Worm (Caenorhabditis elegans) whole organism, L1 larva: ENCODE measurements around the gene Y51H7C.41.

Experiments
- C34B4.2 ChIP-seq: sonication (generic microtip); optimal IDR thresholded peaks from 2 replicates; lab custom pipeline; 2017; ENCODE audit warnings: mild to moderate bottlenecking, missing genetic modification characterization, missing compliant biosample characterization
- aha-1 ChIP-seq: fragments of 150-350 bp; optimal IDR thresholded peaks from 2 replicates; lab custom pipeline; 2014; ENCODE audit warnings: missing biosample characterization, missing genetic modification characterization
- alr-1 ChIP-seq: fragments of 200-800 bp; sonication (Bioruptor generic); optimal IDR thresholded peaks from 2 replicates; lab custom pipeline; 2018; ENCODE audit warnings: borderline replicate concordance, mild to moderate bottlenecking, missing genetic modification characterization, missing compliant biosample characterization
- ceh-8 ChIP-seq: fragments of 200-800 bp; sonication (Bioruptor generic); optimal IDR thresholded peaks from 2 replicates; lab custom pipeline; 2018; ENCODE audit warnings: mild to moderate bottlenecking, missing genetic modification characterization, moderate library complexity, missing compliant biosample characterization
- ceh-90 ChIP-seq: sonication (generic microtip); optimal IDR thresholded peaks from 2 replicates; lab custom pipeline; 2016; ENCODE audit warnings: missing genetic modification characterization, missing compliant biosample characterization
- efl-3 ChIP-seq: fragments of 200-800 bp; sonication (Bioruptor generic); optimal IDR thresholded peaks from 2 replicates; lab custom pipeline; 2018; ENCODE audit warnings: mild to moderate bottlenecking, missing genetic modification characterization, missing compliant biosample characterization
- elt-2 ChIP-seq: sonication (generic microtip); optimal IDR thresholded peaks from 2 replicates; lab custom pipeline; 2016; ENCODE audit warnings: missing genetic modification characterization, mild to moderate bottlenecking, inconsistent platforms, missing compliant biosample characterization, missing genetic modification reagents
- ets-5 ChIP-seq: fragments of 200-800 bp; sonication (Bioruptor generic); IDR thresholded peaks from 2 replicates; pipeline ENCODE4 v1.3.6; 2022; ENCODE audit warnings: missing genetic modification characterization, missing compliant biosample characterization
- fkh-4 ChIP-seq: sonication (generic microtip); optimal IDR thresholded peaks from 2 replicates; lab custom pipeline; 2016; ENCODE audit warnings: missing compliant biosample characterization, missing genetic modification characterization, borderline replicate concordance
- fos-1 ChIP-seq: fragments of 150-350 bp; optimal IDR thresholded peaks from 2 replicates; lab custom pipeline; 2014; ENCODE audit warnings: missing biosample characterization, missing genetic modification characterization
- grh-1 ChIP-seq: fragments of 200-800 bp; sonication (Bioruptor generic); IDR thresholded peaks from 2 replicates; pipeline ENCODE4 v1.3.6; 2022; ENCODE audit warnings: missing genetic modification reagents, missing genetic modification characterization, missing compliant biosample characterization
- hlh-4 ChIP-seq: sonication (generic microtip); optimal IDR thresholded peaks from 2 replicates; lab custom pipeline; 2016; ENCODE audit warnings: mild to moderate bottlenecking, missing genetic modification characterization, missing compliant biosample characterization
- jun-1 ChIP-seq: fragments of 150-350 bp; optimal IDR thresholded peaks from 2 replicates; lab custom pipeline; 2014; ENCODE audit warnings: missing biosample characterization, missing genetic modification reagents, missing genetic modification characterization
- lin-39 ChIP-seq: fragments of 150-350 bp; optimal IDR thresholded peaks from 2 replicates; lab custom pipeline; 2014; ENCODE audit warnings: missing biosample characterization, missing genetic modification reagents, missing genetic modification characterization
- lir-3 ChIP-seq: sonication (generic microtip); optimal IDR thresholded peaks from 2 replicates; lab custom pipeline; 2016; ENCODE audit warnings: mild to moderate bottlenecking, missing genetic modification characterization, moderate library complexity, missing compliant biosample characterization; ENCODE audit not compliant: poor library complexity
- lsy-2 ChIP-seq, 2 experiments: fragments of 150-350 bp; optimal IDR thresholded peaks; 2 replicates each; lab custom pipeline; 2014; ENCODE audit warnings: missing biosample characterization in 2 of 2, missing genetic modification characterization in 2 of 2
- nhr-19 ChIP-seq: fragments of 200-800 bp; sonication (Bioruptor generic); conservative IDR thresholded peaks from 2 replicates; pipeline ENCODE4 v1.3.6; 2022; ENCODE audit warnings: missing genetic modification characterization, missing compliant biosample characterization
- nhr-20 ChIP-seq: sonication (generic microtip); optimal IDR thresholded peaks from 2 replicates; lab custom pipeline; 2016; ENCODE audit warnings: mild to moderate bottlenecking, missing genetic modification characterization, missing compliant biosample characterization
- nhr-237 ChIP-seq: fragments of 150-350 bp; optimal IDR thresholded peaks from 2 replicates; lab custom pipeline; 2014; ENCODE audit warnings: missing biosample characterization, missing genetic modification characterization
- nhr-71 ChIP-seq: sonication (generic microtip); optimal IDR thresholded peaks from 2 replicates; lab custom pipeline; 2016; ENCODE audit warnings: mild to moderate bottlenecking, missing genetic modification characterization, moderate library complexity, missing compliant biosample characterization
- nhr-77 ChIP-seq: fragments of 150-350 bp; optimal IDR thresholded peaks from 2 replicates; lab custom pipeline; 2014; ENCODE audit warnings: missing biosample characterization, missing genetic modification characterization
- nhr-90 ChIP-seq: sonication (generic microtip); optimal IDR thresholded peaks from 2 replicates; lab custom pipeline; 2016; ENCODE audit warnings: mild to moderate bottlenecking, missing genetic modification characterization, missing compliant biosample characterization; ENCODE audit not compliant: poor library complexity
- pag-3 ChIP-seq: sonication (generic microtip); optimal IDR thresholded peaks from 2 replicates; lab custom pipeline; 2017; ENCODE audit warnings: missing genetic modification characterization, mild to moderate bottlenecking, missing compliant biosample characterization, antibody characterized with exemption, borderline replicate concordance; ENCODE audit not compliant: insufficient read depth
- pax-3 ChIP-seq: fragments of 200-800 bp; sonication (Bioruptor generic); optimal IDR thresholded peaks from 2 replicates; lab custom pipeline; 2018; ENCODE audit warnings: mild to moderate bottlenecking, missing genetic modification characterization, moderate library complexity, missing compliant biosample characterization
- pqm-1 ChIP-seq: sonication (generic microtip); optimal IDR thresholded peaks from 3 replicates; lab custom pipeline; 2017; ENCODE audit warnings: missing biosample characterization, missing genetic modification characterization
- skn-1 ChIP-seq: fragments of 150-350 bp; optimal IDR thresholded peaks from 2 replicates; lab custom pipeline; 2014; ENCODE audit warnings: missing biosample characterization, missing genetic modification characterization
- snpc-4 ChIP-seq: fragments of 150-350 bp; optimal IDR thresholded peaks from 2 replicates; lab custom pipeline; 2014; ENCODE audit warnings: missing biosample characterization, missing genetic modification characterization
- swsn-7 ChIP-seq: sonication (generic microtip); optimal IDR thresholded peaks from 2 replicates; lab custom pipeline; 2016; ENCODE audit warnings: missing genetic modification characterization, missing compliant biosample characterization
- tlp-1 ChIP-seq: fragments of 150-350 bp; optimal IDR thresholded peaks from 2 replicates; lab custom pipeline; 2014; ENCODE audit warnings: missing biosample characterization, missing genetic modification characterization
- unc-130 ChIP-seq: fragments of 150-350 bp; optimal IDR thresholded peaks from 2 replicates; lab custom pipeline; 2017; ENCODE audit warnings: missing biosample characterization, missing genetic modification characterization, inconsistent platforms
- unc-30 ChIP-seq: sonication (generic microtip); optimal IDR thresholded peaks from 2 replicates; lab custom pipeline; 2017; ENCODE audit warnings: missing biosample characterization, missing genetic modification characterization
- unc-98 ChIP-seq: fragments of 200-800 bp; sonication (Bioruptor generic); IDR thresholded peaks from 2 replicates; pipeline ENCODE4 v1.3.6; 2022; ENCODE audit warnings: missing genetic modification characterization, missing compliant biosample characterization
- ztf-4 ChIP-seq: fragments of 150-350 bp; optimal IDR thresholded peaks from 2 replicates; lab custom pipeline; 2014; ENCODE audit warnings: missing biosample characterization, missing genetic modification characterization

Gene Y51H7C.41

ce11 chrII:1378259-1378658 lies 24.9 kb upstream of the Y51H7C.41 start, which contains the start of gene F54D12.10 (continued):
- TF ChIP-seq grh-1 (GFP tag; lab: Robert Waterston, UW) (no peak), ceh-90 (tag; lab: Kevin White, UChicago) (no peak), tlp-1 (tag; lab: Kevin White, UChicago) (no peak), fos-1 (tag; lab: Kevin White, UChicago) (no peak), nhr-20 (tag; lab: Kevin White, UChicago) (no peak), aha-1 (no peak)

- TF ChIP-seq grh-1 (GFP tag; lab: Robert Waterston, UW), result no peak
- TF ChIP-seq C34B4.2 (tag; lab: Kevin White, UChicago), result no peak
- TF ChIP-seq, all 84 proteins: peak for 0
These were observed 21.5 kb upstream of the Y51H7C.41 start, which contains the start of gene F54D12.9 for ce11 chrII:1381618-1382017. TSS of gene F54D12.9 (minus strand) at chrII:1381718.

- TF ChIP-seq nhr-77 (tag; lab: Kevin White, UChicago), result no peak
These were observed 17.8 kb upstream of the Y51H7C.41 start, which contains the start of gene F54D12.7 for ce11 chrII:1385280-1385679. TSS of gene F54D12.7 (minus strand) at chrII:1385380.

- peak; percentile 74 for TF ChIP-seq pqm-1 (tag; lab: Kevin White, UChicago)
- TF ChIP-seq nhr-71 (tag; lab: Kevin White, UChicago), result no peak
- no peak for TF ChIP-seq unc-98 (GFP tag; lab: Robert Waterston, UW)
- no peak for TF ChIP-seq lin-39 (tag; lab: Kevin White, UChicago)
- no peak for TF ChIP-seq jun-1 (tag; lab: Kevin White, UChicago)
- TF ChIP-seq fkh-4 (tag; lab: Kevin White, UChicago), result no peak
- no peak for TF ChIP-seq pag-3 (tag; lab: Kevin White, UChicago)
- no peak for TF ChIP-seq hlh-4 (tag; lab: Kevin White, UChicago)
- no peak for TF ChIP-seq C34B4.2 (tag; lab: Kevin White, UChicago)
- TF ChIP-seq grh-1 (GFP tag; lab: Robert Waterston, UW), result no peak
- TF ChIP-seq nhr-19 (GFP tag; lab: Robert Waterston, UW), result no peak
- peak; percentile 89 for TF ChIP-seq elt-2 (tag; lab: Kevin White, UChicago)
- TF ChIP-seq unc-130 (tag; lab: Kevin White, UChicago), result no peak
- no peak for TF ChIP-seq nhr-237 (tag; lab: Kevin White, UChicago)
- TF ChIP-seq unc-30 (tag; lab: Kevin White, UChicago), result no peak
- TF ChIP-seq lir-3 (tag; lab: Kevin White, UChicago), result no peak
- TF ChIP-seq ets-5 (GFP tag; lab: Robert Waterston, UW), result no peak
- no peak for TF ChIP-seq lsy-2 (tag; optimal IDR thresholded peaks at IDR 0.05; lab: Kevin White, UChicago)
- no peak for TF ChIP-seq skn-1 (tag; lab: Kevin White, UChicago)
- TF ChIP-seq pax-3 (tag; lab: Kevin White, UChicago), result no peak
- TF ChIP-seq ceh-8, result no peak
- TF ChIP-seq swsn-7, result no peak
- TF ChIP-seq nhr-90 (tag; lab: Kevin White, UChicago), result peak; percentile 3
- TF ChIP-seq, all 84 proteins: peak for 3
These were observed 16.6 kb upstream of the Y51H7C.41 start, which contains the start of gene aat-7 for ce11 chrII:1386478-1386877. TSS of gene aat-7 (plus strand) at chrII:1386870.

- TF ChIP-seq alr-1 (tag; lab: Kevin White, UChicago), result no peak
- no peak for TF ChIP-seq pag-3 (tag; lab: Kevin White, UChicago)
- no peak for TF ChIP-seq efl-3 (GFP tag; lab: Kevin White, UChicago)
- no peak for TF ChIP-seq snpc-4 (tag; lab: Kevin White, UChicago)
- TF ChIP-seq hlh-4 (tag; lab: Kevin White, UChicago), result no peak
- TF ChIP-seq ztf-4 (tag; lab: Kevin White, UChicago), result no peak
These were observed 5.4 kb upstream of the Y51H7C.41 start, which contains the start of gene F54D12.8 for ce11 chrII:1397703-1398102. TSS of gene F54D12.8 (minus strand) at chrII:1398038.
